Fruit fly (Drosophila melanogaster) whole organism, adult: ENCODE results near the gene CG10479.

Source experiments
- CG11617 ChIP-seq: fragments of 200-800 bp; sonication (Bioruptor generic); optimal IDR thresholded peaks from 2 replicates; lab custom pipeline; 2017; ENCODE audit warnings: mild to moderate bottlenecking, missing biosample characterization, missing genetic modification reagents, missing genetic modification characterization
- CG12768 ChIP-seq: fragments of 200-800 bp; sonication (Bioruptor generic); optimal IDR thresholded peaks from 2 replicates; lab custom pipeline; 2017; ENCODE audit warnings: missing biosample characterization, missing genetic modification characterization, mild to moderate bottlenecking, moderate library complexity, missing genetic modification reagents
- CG33017 ChIP-seq: fragments of 200-800 bp; sonication (Bioruptor generic); optimal IDR thresholded peaks from 2 replicates; lab custom pipeline; 2018; ENCODE audit warnings: missing biosample characterization, mild to moderate bottlenecking, missing genetic modification characterization, moderate library complexity
- CG5204 ChIP-seq: fragments of 200-800 bp; sonication (Bioruptor generic); optimal IDR thresholded peaks from 2 replicates; lab custom pipeline; 2016; ENCODE audit warnings: missing biosample characterization, missing genetic modification characterization
- CG7045 ChIP-seq: fragments of 200-800 bp; sonication (Bioruptor generic); optimal IDR thresholded peaks from 2 replicates; lab custom pipeline; 2017; ENCODE audit warnings: missing biosample characterization, mild to moderate bottlenecking, missing genetic modification characterization
- Crg-1 ChIP-seq: fragments of 200-800 bp; sonication (Bioruptor generic); optimal IDR thresholded peaks from 2 replicates; lab custom pipeline; 2016; ENCODE audit warnings: missing biosample characterization, missing genetic modification characterization
- Hr96 ChIP-seq: fragments of 200-800 bp; sonication (Bioruptor generic); optimal IDR thresholded peaks from 2 replicates; lab custom pipeline; 2016; ENCODE audit warnings: missing biosample characterization, missing genetic modification characterization
- cic ChIP-seq: fragments of 200-800 bp; sonication (Bioruptor generic); optimal IDR thresholded peaks from 2 replicates; lab custom pipeline; 2017; ENCODE audit warnings: missing biosample characterization, mild to moderate bottlenecking, missing genetic modification characterization, moderate library complexity
- cnc ChIP-seq, 2 experiments: fragments of >200 bp; optimal IDR thresholded peaks; 2 replicates each; lab custom pipeline; 2017
- kay ChIP-seq: fragments of 200-800 bp; sonication (Bioruptor generic); peaks from one replicate; lab custom pipeline; 2016; ENCODE audit warnings: missing biosample characterization, missing genetic modification characterization, borderline replicate concordance
- ovo ChIP-seq: fragments of 200-800 bp; sonication (Bioruptor generic); optimal IDR thresholded peaks from 2 replicates; lab custom pipeline; 2016; ENCODE audit warnings: missing biosample characterization, missing genetic modification characterization
- tj ChIP-seq: fragments of 200-800 bp; sonication (Bioruptor generic); optimal IDR thresholded peaks from 3 replicates; lab custom pipeline; 2017; ENCODE audit warnings: missing biosample characterization, mild to moderate bottlenecking, missing genetic modification characterization, moderate library complexity

DNA sequence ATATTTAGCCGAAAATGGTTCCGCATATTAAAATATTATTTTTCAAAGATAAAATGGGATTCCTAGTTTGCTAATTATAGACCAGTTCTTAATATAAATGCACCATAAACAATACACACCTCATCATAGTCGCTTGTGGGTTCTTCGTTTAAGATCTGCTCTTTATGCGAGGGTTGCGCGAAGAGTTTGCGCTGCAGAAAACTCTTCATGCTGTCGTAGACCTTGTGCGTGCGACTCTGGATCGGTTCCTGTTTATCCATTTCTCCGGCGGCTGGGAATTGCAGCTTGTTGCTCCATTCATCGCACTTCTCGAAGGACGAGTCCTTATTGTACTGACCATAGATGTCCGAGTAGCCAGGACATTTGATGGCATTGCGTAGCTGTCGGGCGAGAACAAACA lies 7.1 kb downstream of the CG10479 start:
- TF ChIP-seq CG5204 (no peak), cic (GFP tag; lab: Kevin White, UChicago) (no peak), CG11617 (GFP tag; lab: Kevin White, UChicago) (no peak), CG33017 (no peak), Hr96 (GFP tag; lab: Kevin White, UChicago) (no peak), tj (GFP tag; lab: Kevin White, UChicago) (no peak), CG7045 (GFP tag; lab: Kevin White, UChicago) (no peak), cnc (optimal IDR thresholded peaks at IDR 0.05; lab: Kevin White, UChicago) (no peak), CG12768 (GFP tag; lab: Kevin White, UChicago) (no peak), Crg-1 (no peak), kay (no peak), ovo (GFP tag; lab: Kevin White, UChicago) (no peak)
